Worm (Caenorhabditis elegans) whole organism, L4 larva: ENCODE results near the gene chil-8.
A peak's percentile ranks its signal among the peaks of the same experiment; 100 is the strongest.

Source experiments
- F10B5.3 ChIP-seq: sonication (generic microtip); optimal IDR thresholded peaks from 2 replicates; lab custom pipeline; 2016; ENCODE audit warnings: mild to moderate bottlenecking, missing genetic modification characterization, missing compliant biosample characterization
- F26F4.8 ChIP-seq: fragments of 200-800 bp; sonication (Bioruptor generic); conservative IDR thresholded peaks from 2 replicates; pipeline ENCODE4 v1.3.6; 2022; ENCODE audit warnings: missing genetic modification characterization, missing compliant biosample characterization
- F44E2.7 ChIP-seq: fragments of 200-800 bp; sonication (Bioruptor generic); IDR thresholded peaks from 2 replicates; pipeline ENCODE4 v2.1.2; 2022; ENCODE audit warnings: missing genetic modification characterization, missing compliant biosample characterization
- T20F7.1 ChIP-seq: fragments of 200-800 bp; sonication (Bioruptor generic); optimal IDR thresholded peaks from 2 replicates; lab custom pipeline; 2018; ENCODE audit warnings: mild to moderate bottlenecking, missing genetic modification characterization, missing compliant biosample characterization
- T26A8.4 ChIP-seq: fragments of 200-800 bp; sonication (Bioruptor generic); IDR thresholded peaks from 2 replicates; pipeline ENCODE4 v1.3.6; 2022; ENCODE audit warnings: missing genetic modification characterization, missing compliant biosample characterization
- Y105C5A.15 ChIP-seq: fragments of 200-800 bp; sonication (Bioruptor generic); IDR thresholded peaks from 2 replicates; pipeline ENCODE4 v1.3.6; 2022; ENCODE audit warnings: missing genetic modification characterization, missing compliant biosample characterization
- Y48G9A.11 ChIP-seq: fragments of 200-800 bp; sonication (Bioruptor generic); IDR thresholded peaks from 2 replicates; pipeline ENCODE4 v1.3.6; 2022; ENCODE audit warnings: missing genetic modification reagents, missing genetic modification characterization, missing compliant biosample characterization
- Y5F2A.4 ChIP-seq: fragments of 200-800 bp; sonication (Bioruptor generic); optimal IDR thresholded peaks from 2 replicates; lab custom pipeline; 2018; ENCODE audit warnings: mild to moderate bottlenecking, missing genetic modification characterization, missing compliant biosample characterization
- ZK546.5 ChIP-seq, 2 experiments: sonication (generic microtip); optimal IDR thresholded peaks; 2 replicates each; lab custom pipeline; 2017; ENCODE audit warnings: missing biosample characterization in 2 of 2, missing genetic modification characterization in 2 of 2
- aha-1 ChIP-seq: fragments of 150-350 bp; peaks from one replicate; lab custom pipeline; 2014; ENCODE audit warnings: missing biosample characterization, missing genetic modification characterization
- aly-2 ChIP-seq: sonication (generic microtip); optimal IDR thresholded peaks from 2 replicates; lab custom pipeline; 2018; ENCODE audit warnings: missing biosample characterization, missing genetic modification characterization
- ceh-20 ChIP-seq: fragments of 200-800 bp; sonication (Bioruptor generic); IDR thresholded peaks from 2 replicates; pipeline ENCODE4 v1.3.6; 2022; ENCODE audit warnings: missing genetic modification reagents, missing genetic modification characterization, missing compliant biosample characterization
- ceh-32 ChIP-seq: sonication (generic microtip); optimal IDR thresholded peaks from 2 replicates; lab custom pipeline; 2016; ENCODE audit warnings: mild to moderate bottlenecking, missing genetic modification characterization, missing compliant biosample characterization; ENCODE audit not compliant: poor library complexity
- ceh-62 ChIP-seq: sonication (generic microtip); optimal IDR thresholded peaks from 2 replicates; lab custom pipeline; 2017; ENCODE audit warnings: missing biosample characterization, missing genetic modification characterization
- ces-1 ChIP-seq: fragments of 150-350 bp; sonication (generic microtip); optimal IDR thresholded peaks from 4 replicates; lab custom pipeline; 2014; ENCODE audit warnings: missing biosample characterization, missing genetic modification reagents, missing genetic modification characterization
- cey-2 ChIP-seq: sonication (generic microtip); optimal IDR thresholded peaks from 3 replicates; lab custom pipeline; 2017; ENCODE audit warnings: missing genetic modification characterization, mild to moderate bottlenecking, missing compliant biosample characterization, antibody characterized with exemption, borderline replicate concordance; ENCODE audit not compliant: insufficient read depth
- daf-12 ChIP-seq: fragments of 150-350 bp; optimal IDR thresholded peaks from 2 replicates; lab custom pipeline; 2014; ENCODE audit warnings: missing biosample characterization, missing genetic modification reagents, missing genetic modification characterization
- dmd-6 ChIP-seq: fragments of 200-800 bp; sonication (Bioruptor generic); IDR thresholded peaks from 2 replicates; pipeline ENCODE4 v1.3.6; 2022; ENCODE audit warnings: missing genetic modification reagents, missing genetic modification characterization, missing compliant biosample characterization
- dpl-1 ChIP-seq: fragments of 150-350 bp; optimal IDR thresholded peaks from 2 replicates; lab custom pipeline; 2014; ENCODE audit warnings: missing biosample characterization, missing genetic modification reagents, missing genetic modification characterization
- duxl-1 ChIP-seq: sonication (generic microtip); optimal IDR thresholded peaks from 2 replicates; lab custom pipeline; 2016; ENCODE audit warnings: mild to moderate bottlenecking, missing genetic modification characterization, moderate library complexity, missing compliant biosample characterization; ENCODE audit not compliant: poor library complexity
- dve-1 ChIP-seq: sonication (generic microtip); optimal IDR thresholded peaks from 2 replicates; lab custom pipeline; 2017; ENCODE audit warnings: antibody characterized with exemption, mild to moderate bottlenecking, missing genetic modification characterization, missing compliant biosample characterization; ENCODE audit not compliant: insufficient read depth
- egl-27 ChIP-seq: sonication (generic microtip); optimal IDR thresholded peaks from 3 replicates; lab custom pipeline; 2017; ENCODE audit warnings: missing biosample characterization, missing genetic modification reagents, missing genetic modification characterization
- gei-8 ChIP-seq: fragments of 200-800 bp; sonication (Bioruptor generic); optimal IDR thresholded peaks from 2 replicates; lab custom pipeline; 2018; ENCODE audit warnings: mild to moderate bottlenecking, missing genetic modification characterization, missing compliant biosample characterization
- hlh-11 ChIP-seq: fragments of 200-800 bp; sonication (Bioruptor generic); optimal IDR thresholded peaks from 2 replicates; lab custom pipeline; 2018; ENCODE audit warnings: mild to moderate bottlenecking, missing genetic modification characterization, missing compliant biosample characterization
- lin-15B ChIP-seq: fragments of 150-350 bp; sonication (generic microtip); optimal IDR thresholded peaks from 3 replicates; lab custom pipeline; 2014; ENCODE audit warnings: missing biosample characterization, missing genetic modification characterization
- lin-39 ChIP-seq: fragments of 150-350 bp; optimal IDR thresholded peaks from 2 replicates; lab custom pipeline; 2014; ENCODE audit warnings: missing biosample characterization, missing genetic modification reagents, missing genetic modification characterization
- lir-3 ChIP-seq: sonication (generic microtip); optimal IDR thresholded peaks from 2 replicates; lab custom pipeline; 2016; ENCODE audit warnings: mild to moderate bottlenecking, missing genetic modification characterization, missing compliant biosample characterization
- lsy-2 ChIP-seq, 2 experiments: fragments of 150-350 bp in 1 of 2; sonication (generic microtip) in 1 of 2; optimal IDR thresholded peaks; 2 replicates each; lab custom pipeline; 2014 to 2017; ENCODE audit warnings: missing biosample characterization in 2 of 2, missing genetic modification characterization in 2 of 2
- mdl-1 ChIP-seq, 2 experiments: fragments of 150-350 bp in 1 of 2; sonication (generic microtip) in 1 of 2; optimal IDR thresholded peaks; 2 replicates each; lab custom pipeline; 2014 to 2017; ENCODE audit warnings: missing biosample characterization in 2 of 2, missing genetic modification characterization in 2 of 2
- mes-2 ChIP-seq: sonication (generic microtip); optimal IDR thresholded peaks from 2 replicates; lab custom pipeline; 2016; ENCODE audit warnings: missing genotype, mild to moderate bottlenecking, missing genetic modification characterization, missing compliant biosample characterization; ENCODE audit not compliant: poor library complexity, severe bottlenecking
- mxl-2 ChIP-seq: fragments of 200-800 bp; sonication (Bioruptor generic); conservative IDR thresholded peaks from 2 replicates; pipeline ENCODE4 v1.3.6; 2022; ENCODE audit warnings: missing genetic modification reagents, missing genetic modification characterization, missing compliant biosample characterization
- mxl-3 ChIP-seq: fragments of 200-800 bp; sonication (Bioruptor generic); optimal IDR thresholded peaks from 2 replicates; lab custom pipeline; 2018; ENCODE audit warnings: mild to moderate bottlenecking, missing genetic modification characterization, missing compliant biosample characterization
- nhr-11 ChIP-seq: fragments of 150-350 bp; optimal IDR thresholded peaks from 2 replicates; lab custom pipeline; 2014; ENCODE audit warnings: missing biosample characterization, missing genetic modification characterization
- nhr-111 ChIP-seq: fragments of 200-800 bp; sonication (Bioruptor generic); optimal IDR thresholded peaks from 2 replicates; lab custom pipeline; 2018; ENCODE audit warnings: mild to moderate bottlenecking, missing genetic modification characterization, missing compliant biosample characterization
- nhr-237 ChIP-seq: sonication (generic microtip); optimal IDR thresholded peaks from 2 replicates; lab custom pipeline; 2017; ENCODE audit warnings: missing biosample characterization, missing genetic modification characterization
- nhr-25 ChIP-seq: sonication (generic microtip); optimal IDR thresholded peaks from 2 replicates; lab custom pipeline; 2017; ENCODE audit warnings: missing genetic modification characterization, mild to moderate bottlenecking, missing compliant biosample characterization, antibody characterized with exemption, moderate library complexity, borderline replicate concordance; ENCODE audit not compliant: insufficient read depth
- nhr-28 ChIP-seq: fragments of 150-350 bp; optimal IDR thresholded peaks from 2 replicates; lab custom pipeline; 2014; ENCODE audit warnings: missing biosample characterization, missing genetic modification characterization
- nhr-41 ChIP-seq: fragments of 200-800 bp; sonication (Bioruptor generic); IDR thresholded peaks from 2 replicates; pipeline ENCODE4 v1.3.6; 2022; ENCODE audit warnings: missing genetic modification reagents, missing genetic modification characterization, missing compliant biosample characterization
- nhr-76 ChIP-seq: fragments of 150-350 bp; optimal IDR thresholded peaks from 2 replicates; lab custom pipeline; 2014; ENCODE audit warnings: missing biosample characterization, missing genetic modification characterization
- php-3 ChIP-seq: fragments of 200-800 bp; sonication (Bioruptor generic); IDR thresholded peaks from 2 replicates; pipeline ENCODE4 v1.3.6; 2022; ENCODE audit warnings: missing genetic modification reagents, missing genetic modification characterization, missing compliant biosample characterization
- saeg-2 ChIP-seq: fragments of 200-800 bp; sonication (Bioruptor generic); IDR thresholded peaks from 2 replicates; pipeline ENCODE4 v1.3.6; 2022; ENCODE audit warnings: missing genetic modification reagents, missing genetic modification characterization, missing compliant biosample characterization
- set-16 ChIP-seq: fragments of 200-800 bp; sonication (Bioruptor generic); IDR thresholded peaks from 2 replicates; pipeline ENCODE4 v1.3.6; 2022; ENCODE audit warnings: missing genetic modification reagents, missing genetic modification characterization, missing compliant biosample characterization
- skn-1 ChIP-seq: fragments of 150-350 bp; optimal IDR thresholded peaks from 2 replicates; lab custom pipeline; 2014; ENCODE audit warnings: missing biosample characterization, missing genetic modification characterization
- snpc-4 ChIP-seq: fragments of 150-350 bp; optimal IDR thresholded peaks from 2 replicates; lab custom pipeline; 2014; ENCODE audit warnings: missing biosample characterization, missing genetic modification characterization
- spr-3 ChIP-seq: fragments of 200-800 bp; sonication (Bioruptor generic); optimal IDR thresholded peaks from 2 replicates; lab custom pipeline; 2018; ENCODE audit warnings: mild to moderate bottlenecking, missing genetic modification characterization, missing compliant biosample characterization
- unc-62 ChIP-seq, 3 experiments: fragments of 150-350 bp in 1 of 3; sonication (generic microtip); optimal IDR thresholded peaks in 2 of 3; peaks in 1 of 3; 1 replicate in 1 of 3; 2 replicates in 2 of 3; lab custom pipeline; 2014 to 2017; ENCODE audit warnings: missing biosample characterization in 3 of 3, missing genetic modification characterization in 3 of 3, missing genetic modification reagents in 3 of 3, missing genotype in 1 of 3
- zfp-3 ChIP-seq: fragments of 200-800 bp; sonication (Bioruptor generic); conservative IDR thresholded peaks from 2 replicates; pipeline ENCODE4 v1.3.6; 2022; ENCODE audit warnings: missing genetic modification reagents, missing genetic modification characterization, missing compliant biosample characterization
- ztf-7 ChIP-seq: fragments of 150-350 bp; optimal IDR thresholded peaks from 2 replicates; lab custom pipeline; 2014; ENCODE audit warnings: missing biosample characterization, missing genetic modification characterization

Gene chil-8

DNA sequence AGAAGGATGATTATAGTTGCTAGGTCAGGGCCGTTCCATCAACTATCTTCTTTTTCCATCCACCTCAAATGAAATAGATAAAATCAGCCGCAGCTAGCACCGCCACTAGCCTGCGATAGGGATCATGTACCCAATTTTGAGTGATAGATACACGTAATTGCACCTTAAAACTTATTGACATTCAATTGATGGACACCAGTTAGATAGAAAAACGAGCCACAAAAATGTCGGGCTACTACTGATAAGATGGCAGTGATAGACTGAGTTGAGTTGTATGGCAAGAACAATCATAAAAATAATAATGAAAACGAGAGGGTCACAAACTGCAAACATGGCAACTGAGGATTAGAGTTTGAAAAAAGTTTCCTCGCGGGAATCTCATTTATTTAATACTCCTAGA lies 19.0 kb upstream of the chil-8 start (continued):
- no peak for TF ChIP-seq spr-3
- TF ChIP-seq php-3: peak; percentile 86

DNA sequence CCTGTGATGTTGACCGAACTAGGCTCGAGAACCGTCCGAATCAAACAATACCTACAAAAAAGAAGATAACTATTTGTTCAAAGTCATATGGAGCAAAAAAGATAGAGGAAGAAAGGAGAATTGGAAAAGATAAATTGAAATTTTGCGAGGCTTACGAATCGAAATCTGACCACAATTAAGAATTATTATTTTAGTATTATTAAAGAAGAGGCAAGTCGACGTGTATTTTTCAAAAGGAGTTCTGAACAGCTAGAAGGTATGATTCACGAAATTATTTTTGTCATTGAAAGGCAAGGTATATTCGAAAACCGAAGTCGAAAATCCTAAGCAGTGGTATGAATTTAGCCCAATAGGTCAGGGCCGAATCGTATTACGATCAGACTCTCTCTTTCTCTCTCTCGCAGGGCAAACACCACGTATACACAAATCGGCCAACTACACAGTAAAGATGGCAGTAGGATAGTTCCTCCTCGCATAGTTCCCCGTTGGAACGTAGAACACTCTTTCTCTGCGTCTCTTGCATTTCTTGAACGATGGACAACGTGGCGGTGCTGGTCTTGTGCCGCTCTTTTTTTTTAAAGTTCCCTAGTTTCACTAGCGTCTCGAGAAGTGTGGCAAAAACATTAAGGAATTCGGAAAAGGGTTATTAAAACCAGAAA lies 18.3 kb upstream of the chil-8 start, which contains the start of gene vgln-1:
TSS of gene vgln-1 (minus strand) at position 51 of the 659 bp plus-strand sequence.
- peak; percentile 31 for TF ChIP-seq nhr-11
- no peak for TF ChIP-seq ZK546.5 (tag; optimal IDR thresholded peaks at IDR 0.05; lab: Kevin White, UChicago)
- TF ChIP-seq Y105C5A.15: 0 out of 2 replicates have a peak, but pooled peaks have one; percentile 37
- no peak for TF ChIP-seq F26F4.8 (GFP tag; lab: Robert Waterston, UW)
- TF ChIP-seq ceh-20: no peak
- no peak for TF ChIP-seq T26A8.4 (GFP tag; lab: Robert Waterston, UW)
- no peak for TF ChIP-seq lin-39 (tag; lab: Kevin White, UChicago)
- no peak for TF ChIP-seq duxl-1
- TF ChIP-seq egl-27: no peak
- TF ChIP-seq nhr-237 (tag; lab: Kevin White, UChicago): no peak
- TF ChIP-seq mxl-2 (GFP tag; lab: Robert Waterston, UW): no peak
- TF ChIP-seq Y5F2A.4 (GFP tag; lab: Kevin White, UChicago): no peak
- peak in 1 of 2 experiments; percentile 46 for TF ChIP-seq lsy-2 (tag; optimal IDR thresholded peaks at IDR 0.05; lab: Kevin White, UChicago)
- no peak for TF ChIP-seq gei-8 (GFP tag; lab: Kevin White, UChicago)
- TF ChIP-seq F10B5.3: no peak
- TF ChIP-seq lin-15B: no peak
- TF ChIP-seq T20F7.1 (GFP tag; lab: Kevin White, UChicago): no peak
- no peak for TF ChIP-seq aly-2 (tag; lab: Kevin White, UChicago)
- no peak for TF ChIP-seq ces-1 (GFP tag; lab: Kevin White, UChicago)
- TF ChIP-seq dmd-6 (GFP tag; lab: Robert Waterston, UW): no peak
- TF ChIP-seq ceh-32: no peak
- no peak for TF ChIP-seq hlh-11 (tag; lab: Kevin White, UChicago)
- TF ChIP-seq cey-2 (tag; lab: Kevin White, UChicago): no peak
- peak in 1 of 2 experiments; percentile 35 for TF ChIP-seq mdl-1 (tag; optimal IDR thresholded peaks at IDR 0.05; lab: Kevin White, UChicago)
- no peak for TF ChIP-seq nhr-41
- TF ChIP-seq aha-1 (tag; lab: Kevin White, UChicago): peak; percentile 58
- TF ChIP-seq F44E2.7 (GFP tag; lab: Robert Waterston, UW): no peak
- peak; percentile 31 for TF ChIP-seq mes-2 (tag; lab: Kevin White, UChicago)
- TF ChIP-seq nhr-111 (GFP tag; lab: Kevin White, UChicago): no peak
- TF ChIP-seq ceh-62 (tag; lab: Kevin White, UChicago): no peak
- TF ChIP-seq nhr-76: no peak
- no peak for TF ChIP-seq spr-3
- TF ChIP-seq zfp-3: no peak
- peak; percentile 61 for TF ChIP-seq mxl-3 (GFP tag; lab: Kevin White, UChicago)
- no peak for TF ChIP-seq saeg-2 (GFP tag; lab: Robert Waterston, UW)
- no peak for TF ChIP-seq dve-1 (tag; lab: Kevin White, UChicago)
- no peak for TF ChIP-seq Y48G9A.11 (GFP tag; lab: Robert Waterston, UW)
- TF ChIP-seq set-16 (GFP tag; lab: Robert Waterston, UW): no peak
- no peak for TF ChIP-seq ztf-7 (tag; lab: Kevin White, UChicago)
- TF ChIP-seq snpc-4 (tag; lab: Kevin White, UChicago): no peak
- TF ChIP-seq dpl-1 (GFP tag; lab: Kevin White, UChicago): peak; percentile 16
- TF ChIP-seq nhr-25 (tag; lab: Kevin White, UChicago): peak; percentile 55
- TF ChIP-seq skn-1 (tag; lab: Kevin White, UChicago): no peak
- TF ChIP-seq nhr-28 (tag; lab: Kevin White, UChicago): peak; percentile 14
- peak in 1 of 2 experiments; percentile 60 for TF ChIP-seq unc-62 (GFP tag; optimal IDR thresholded peaks at IDR 0.05 in 1 of 2; lab: Kevin White, UChicago)
- TF ChIP-seq unc-62 (tag; optimal IDR thresholded peaks at IDR 0.05; lab: Kevin White, UChicago): no peak
- no peak for TF ChIP-seq lir-3 (tag; lab: Kevin White, UChicago)
- TF ChIP-seq daf-12 (tag; lab: Kevin White, UChicago): no peak
